Worm (Caenorhabditis elegans) whole organism, L1 larva: ENCODE results near the gene Y1A5A.1.
A peak's percentile ranks its signal among the peaks of the same experiment; 100 is the strongest.

Experiments used
- C04F5.9 ChIP-seq: sonication (generic microtip); optimal IDR thresholded peaks from 2 replicates; lab custom pipeline; 2016; ENCODE audit warnings: missing genetic modification characterization, missing compliant biosample characterization
- C16A3.4 ChIP-seq: fragments of 150-350 bp; optimal IDR thresholded peaks from 2 replicates; lab custom pipeline; 2014; ENCODE audit warnings: missing biosample characterization, missing genetic modification characterization
- C34B4.2 ChIP-seq: sonication (generic microtip); optimal IDR thresholded peaks from 2 replicates; lab custom pipeline; 2017; ENCODE audit warnings: mild to moderate bottlenecking, missing genetic modification characterization, missing compliant biosample characterization
- F16B12.6 ChIP-seq: fragments of 150-350 bp; optimal IDR thresholded peaks from 2 replicates; lab custom pipeline; 2014; ENCODE audit warnings: missing biosample characterization, missing genetic modification characterization
- Y116A8C.19 ChIP-seq: sonication (generic microtip); optimal IDR thresholded peaks from 2 replicates; lab custom pipeline; 2016; ENCODE audit warnings: missing compliant biosample characterization, missing genetic modification characterization, borderline replicate concordance
- aha-1 ChIP-seq: fragments of 150-350 bp; optimal IDR thresholded peaks from 2 replicates; lab custom pipeline; 2014; ENCODE audit warnings: missing biosample characterization, missing genetic modification characterization
- alr-1 ChIP-seq: fragments of 200-800 bp; sonication (Bioruptor generic); optimal IDR thresholded peaks from 2 replicates; lab custom pipeline; 2018; ENCODE audit warnings: borderline replicate concordance, mild to moderate bottlenecking, missing genetic modification characterization, missing compliant biosample characterization
- blmp-1 ChIP-seq: fragments of 150-350 bp; optimal IDR thresholded peaks from 2 replicates; lab custom pipeline; 2014; ENCODE audit warnings: missing biosample characterization, missing genetic modification characterization
- ceh-8 ChIP-seq: fragments of 200-800 bp; sonication (Bioruptor generic); optimal IDR thresholded peaks from 2 replicates; lab custom pipeline; 2018; ENCODE audit warnings: mild to moderate bottlenecking, missing genetic modification characterization, moderate library complexity, missing compliant biosample characterization
- ceh-88 ChIP-seq: fragments of 200-800 bp; sonication (Bioruptor generic); IDR thresholded peaks from 2 replicates; pipeline ENCODE4 v1.3.6; 2022; ENCODE audit warnings: missing genetic modification characterization, missing compliant biosample characterization
- ces-1 ChIP-seq: fragments of 150-350 bp; optimal IDR thresholded peaks from 2 replicates; lab custom pipeline; 2014; ENCODE audit warnings: missing biosample characterization, missing genetic modification reagents, missing genetic modification characterization
- dpl-1 ChIP-seq, 3 experiments: fragments of 150-350 bp in 2 of 3; sonication (generic microtip) in 1 of 3; optimal IDR thresholded peaks; 2 replicates each; lab custom pipeline; 2014 to 2017; ENCODE audit warnings: missing biosample characterization in 3 of 3, missing genetic modification characterization in 3 of 3, missing genetic modification reagents in 3 of 3
- efl-1 ChIP-seq, 4 experiments: fragments of 150-350 bp; optimal IDR thresholded peaks in 3 of 4; peaks in 1 of 4; 1 replicate in 1 of 4; 2 replicates in 3 of 4; lab custom pipeline; 2014; ENCODE audit warnings: missing biosample characterization in 2 of 4, missing genetic modification characterization in 2 of 4, missing genetic modification reagents in 2 of 4
- elt-2 ChIP-seq: sonication (generic microtip); optimal IDR thresholded peaks from 2 replicates; lab custom pipeline; 2016; ENCODE audit warnings: missing genetic modification characterization, mild to moderate bottlenecking, inconsistent platforms, missing compliant biosample characterization, missing genetic modification reagents
- fkh-10 ChIP-seq: sonication (generic microtip); optimal IDR thresholded peaks from 2 replicates; lab custom pipeline; 2017; ENCODE audit warnings: missing biosample characterization, missing genetic modification reagents, missing genetic modification characterization
- fkh-8 ChIP-seq: sonication (generic microtip); optimal IDR thresholded peaks from 2 replicates; lab custom pipeline; 2016; ENCODE audit warnings: mild to moderate bottlenecking, missing genetic modification characterization, missing compliant biosample characterization
- hpl-2 ChIP-seq: fragments of 150-350 bp; optimal IDR thresholded peaks from 2 replicates; lab custom pipeline; 2014; ENCODE audit warnings: missing biosample characterization, missing genetic modification reagents, missing genetic modification characterization
- jun-1 ChIP-seq: fragments of 150-350 bp; optimal IDR thresholded peaks from 2 replicates; lab custom pipeline; 2014; ENCODE audit warnings: missing biosample characterization, missing genetic modification reagents, missing genetic modification characterization
- lin-14 ChIP-seq: fragments of 200-800 bp; sonication (Bioruptor generic); optimal IDR thresholded peaks from 2 replicates; lab custom pipeline; 2018; ENCODE audit warnings: mild to moderate bottlenecking, missing genetic modification characterization, moderate library complexity, missing compliant biosample characterization
- lin-15B ChIP-seq: fragments of 150-350 bp; sonication (generic microtip); optimal IDR thresholded peaks from 3 replicates; lab custom pipeline; 2014; ENCODE audit warnings: missing biosample characterization, missing genetic modification characterization
- lin-35 ChIP-seq, 2 experiments: fragments of 150-350 bp; optimal IDR thresholded peaks; 2 replicates each; lab custom pipeline; 2014; ENCODE audit warnings: missing biosample characterization in 2 of 2, missing genetic modification characterization in 2 of 2, missing genetic modification reagents in 2 of 2
- lir-3 ChIP-seq: sonication (generic microtip); optimal IDR thresholded peaks from 2 replicates; lab custom pipeline; 2016; ENCODE audit warnings: mild to moderate bottlenecking, missing genetic modification characterization, moderate library complexity, missing compliant biosample characterization; ENCODE audit not compliant: poor library complexity
- lsy-2 ChIP-seq, 2 experiments: fragments of 150-350 bp; optimal IDR thresholded peaks; 2 replicates each; lab custom pipeline; 2014; ENCODE audit warnings: missing biosample characterization in 2 of 2, missing genetic modification characterization in 2 of 2
- mdl-1 ChIP-seq, 2 experiments: fragments of 150-350 bp; optimal IDR thresholded peaks; 2 replicates each; lab custom pipeline; 2014 to 2017; ENCODE audit warnings: missing biosample characterization in 2 of 2, missing genetic modification characterization in 2 of 2, inconsistent platforms in 1 of 2
- mep-1 ChIP-seq: fragments of 150-350 bp; optimal IDR thresholded peaks from 2 replicates; lab custom pipeline; 2014; ENCODE audit warnings: missing biosample characterization, missing genetic modification characterization
- nhr-28 ChIP-seq: fragments of 150-350 bp; optimal IDR thresholded peaks from 2 replicates; lab custom pipeline; 2014; ENCODE audit warnings: missing biosample characterization, missing genetic modification characterization
- nhr-71 ChIP-seq: sonication (generic microtip); optimal IDR thresholded peaks from 2 replicates; lab custom pipeline; 2016; ENCODE audit warnings: mild to moderate bottlenecking, missing genetic modification characterization, moderate library complexity, missing compliant biosample characterization
- nhr-76 ChIP-seq: sonication (generic microtip); optimal IDR thresholded peaks from 2 replicates; lab custom pipeline; 2017; ENCODE audit warnings: missing biosample characterization, missing genetic modification characterization
- nhr-85 ChIP-seq: sonication (generic microtip); peaks from one replicate; lab custom pipeline; 2016; ENCODE audit warnings: missing genetic modification characterization, inconsistent platforms, missing compliant biosample characterization
- nhr-90 ChIP-seq: sonication (generic microtip); optimal IDR thresholded peaks from 2 replicates; lab custom pipeline; 2016; ENCODE audit warnings: mild to moderate bottlenecking, missing genetic modification characterization, missing compliant biosample characterization; ENCODE audit not compliant: poor library complexity
- pqm-1 ChIP-seq: sonication (generic microtip); optimal IDR thresholded peaks from 3 replicates; lab custom pipeline; 2017; ENCODE audit warnings: missing biosample characterization, missing genetic modification characterization
- snu-23 ChIP-seq: sonication (generic microtip); optimal IDR thresholded peaks from 2 replicates; lab custom pipeline; 2016; ENCODE audit warnings: missing genetic modification characterization, missing compliant biosample characterization
- sox-4 ChIP-seq: sonication (generic microtip); optimal IDR thresholded peaks from 2 replicates; lab custom pipeline; 2016; ENCODE audit warnings: missing genetic modification characterization, missing compliant biosample characterization
- swsn-7 ChIP-seq: sonication (generic microtip); optimal IDR thresholded peaks from 2 replicates; lab custom pipeline; 2016; ENCODE audit warnings: missing genetic modification characterization, missing compliant biosample characterization
- tbx-2 ChIP-seq: sonication (generic microtip); optimal IDR thresholded peaks from 2 replicates; lab custom pipeline; 2016; ENCODE audit warnings: missing genetic modification characterization, missing compliant biosample characterization
- unc-130 ChIP-seq: fragments of 150-350 bp; optimal IDR thresholded peaks from 2 replicates; lab custom pipeline; 2017; ENCODE audit warnings: missing biosample characterization, missing genetic modification characterization, inconsistent platforms
- unc-30 ChIP-seq: sonication (generic microtip); optimal IDR thresholded peaks from 2 replicates; lab custom pipeline; 2017; ENCODE audit warnings: missing biosample characterization, missing genetic modification characterization
- unc-98 ChIP-seq: fragments of 200-800 bp; sonication (Bioruptor generic); IDR thresholded peaks from 2 replicates; pipeline ENCODE4 v1.3.6; 2022; ENCODE audit warnings: missing genetic modification characterization, missing compliant biosample characterization
- vab-15 ChIP-seq: sonication (generic microtip); optimal IDR thresholded peaks from 2 replicates; lab custom pipeline; 2017; ENCODE audit warnings: missing genotype, mild to moderate bottlenecking, missing genetic modification characterization, missing compliant biosample characterization
- xbp-1 ChIP-seq: sonication (generic microtip); optimal IDR thresholded peaks from 2 replicates; lab custom pipeline; 2016; ENCODE audit warnings: missing genetic modification characterization, missing compliant biosample characterization

Gene Y1A5A.1

ce11 chrIII:3974503-3974902 lies 12.0 kb downstream of the Y1A5A.1 start:
- TF ChIP-seq lsy-2 (tag; optimal IDR thresholded peaks at IDR 0.05; lab: Kevin White, UChicago) (no peak), elt-2 (tag; lab: Kevin White, UChicago) (no peak)

- no peak for TF ChIP-seq jun-1 (tag; lab: Kevin White, UChicago)
- no peak for TF ChIP-seq unc-30 (tag; lab: Kevin White, UChicago)
- TF ChIP-seq tbx-2 (tag; lab: Kevin White, UChicago) = no peak
- TF ChIP-seq aha-1 (tag; lab: Kevin White, UChicago) = no peak
- no peak for TF ChIP-seq mdl-1 (tag; optimal IDR thresholded peaks at IDR 0.05; lab: Kevin White, UChicago)
- TF ChIP-seq dpl-1 (GFP tag; optimal IDR thresholded peaks at IDR 0.05; lab: Kevin White, UChicago) = no peak
- no peak for TF ChIP-seq nhr-76
- no peak for TF ChIP-seq snu-23 (GFP tag; lab: Kevin White, UChicago)
- TF ChIP-seq lir-3 (tag; lab: Kevin White, UChicago) = no peak
- TF ChIP-seq ceh-88 (GFP tag; lab: Robert Waterston, UW) = no peak
- TF ChIP-seq unc-130 = no peak
- no peak for TF ChIP-seq lin-35 (GFP tag; optimal IDR thresholded peaks at IDR 0.05; lab: Kevin White, UChicago)
- TF ChIP-seq swsn-7 (tag; lab: Kevin White, UChicago) = no peak
- no peak for TF ChIP-seq sox-4 (tag; lab: Kevin White, UChicago)
- no peak for TF ChIP-seq nhr-71 (tag; lab: Kevin White, UChicago)
- TF ChIP-seq blmp-1 (tag; lab: Kevin White, UChicago) = no peak
- TF ChIP-seq vab-15 (tag; lab: Kevin White, UChicago) = no peak
- TF ChIP-seq lin-15B = no peak
- TF ChIP-seq nhr-90 (tag; lab: Kevin White, UChicago) = no peak
These were observed 13.8 kb downstream of the Y1A5A.1 start, which contains the start of gene R10E9.4 for ce11 chrIII:3972687-3973086. Gene R10E9.4 (minus strand): TSS chrIII:3972787.

- TF ChIP-seq lin-14 (GFP tag; lab: Kevin White, UChicago) (peak; percentile 50), nhr-90 (tag; lab: Kevin White, UChicago) (no peak), unc-98 (GFP tag; lab: Robert Waterston, UW) (no peak), unc-30 (tag; lab: Kevin White, UChicago) (no peak), ceh-8 (peak; percentile 26), fkh-10 (GFP tag; lab: Kevin White, UChicago) (peak; percentile 40), mep-1 (tag; lab: Kevin White, UChicago) (no peak), ces-1 (GFP tag; lab: Kevin White, UChicago) (peak; percentile 3)
These were observed 16.1 kb downstream of the Y1A5A.1 start for ce11 chrIII:3970395-3970794.

DNA sequence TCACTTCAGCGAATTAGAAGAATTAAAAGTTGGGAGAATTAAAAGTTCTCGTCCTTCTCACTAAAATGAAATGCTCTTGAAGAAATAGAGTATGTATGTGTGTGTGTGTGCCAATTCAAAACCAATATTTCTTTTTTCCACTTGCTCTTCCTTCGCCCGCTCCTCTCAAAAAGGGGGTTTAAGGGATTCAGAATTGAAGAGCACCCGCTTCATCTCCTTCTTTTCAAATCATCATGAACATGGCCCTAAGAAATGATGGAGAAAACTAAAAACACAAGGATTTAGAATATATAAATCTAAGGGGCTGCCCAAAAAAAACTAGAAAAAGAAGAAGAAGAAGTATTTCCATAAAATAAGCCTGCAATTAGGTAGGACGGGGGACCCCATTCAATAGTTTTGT lies 17.3 kb downstream of the Y1A5A.1 start:
- TF ChIP-seq alr-1 (tag; lab: Kevin White, UChicago) (no peak), efl-1 (optimal IDR thresholded peaks at IDR 0.05; lab: Kevin White, UChicago) (no peak), efl-1 (GFP tag; optimal IDR thresholded peaks at IDR 0.05 in 1 of 2; lab: Kevin White, UChicago) (peak in 1 of 2 experiments; percentile 61), lin-14 (GFP tag; lab: Kevin White, UChicago) (peak; percentile 45), hpl-2 (no peak)

- TF ChIP-seq aha-1 (tag; lab: Kevin White, UChicago) (no peak), mdl-1 (tag; optimal IDR thresholded peaks at IDR 0.05; lab: Kevin White, UChicago) (no peak), C16A3.4 (tag; lab: Kevin White, UChicago) (no peak), C04F5.9 (tag; lab: Kevin White, UChicago) (no peak), ceh-88 (GFP tag; lab: Robert Waterston, UW) (no peak), efl-1 (optimal IDR thresholded peaks at IDR 0.05; lab: Kevin White, UChicago) (no peak), efl-1 (GFP tag; optimal IDR thresholded peaks at IDR 0.05 in 1 of 2; lab: Kevin White, UChicago) (no peak), xbp-1 (tag; lab: Kevin White, UChicago) (no peak), F16B12.6 (tag; lab: Kevin White, UChicago) (no peak), C34B4.2 (no peak), Y116A8C.19 (tag; lab: Kevin White, UChicago) (no peak), fkh-8 (no peak), nhr-28 (tag; lab: Kevin White, UChicago) (no peak), pqm-1 (tag; lab: Kevin White, UChicago) (no peak), unc-98 (GFP tag; lab: Robert Waterston, UW) (no peak), nhr-85 (tag; lab: Kevin White, UChicago) (no peak)
These were observed 20.3 kb downstream of the Y1A5A.1 start for ce11 chrIII:3966143-3966542.
